Fruit fly (Drosophila melanogaster): ENCODE data around the gene CG9839.

Gene CG9839

DNA sequence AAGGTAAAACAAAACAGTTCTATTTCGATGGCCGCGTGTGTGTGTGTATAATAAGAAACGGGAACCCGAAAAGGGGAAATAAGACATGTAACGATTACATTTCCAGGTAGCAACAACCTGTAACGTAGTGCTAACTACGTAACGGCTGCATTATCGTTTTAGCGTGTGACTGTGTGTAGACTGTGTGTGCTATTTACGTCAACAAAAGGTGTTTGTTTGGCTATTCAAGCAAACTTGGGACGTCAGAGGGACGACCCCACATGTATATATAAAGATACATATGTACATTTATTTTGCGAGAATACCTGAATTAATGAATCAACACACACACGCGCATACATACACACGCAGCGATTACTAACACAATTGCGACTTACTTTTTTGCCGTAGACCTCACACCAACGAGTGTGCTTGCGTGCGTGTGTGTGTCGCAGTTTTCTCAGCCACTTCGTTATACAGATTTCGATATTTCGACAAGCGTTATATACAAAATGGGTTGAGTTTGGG, 14.0 kb upstream of the CG9839 start:
- TF ChIP-seq CG13204 (GFP tag; optimal IDR thresholded peaks at IDR 0.05) (no peak), CG10348 (GFP tag; IDR thresholded peaks at IDR 0.05) (no peak), rn (GFP tag; IDR thresholded peaks at IDR 0.05) (no peak), CG14655 (GFP tag; optimal IDR thresholded peaks at IDR 0.05) (no peak), CG9948 (tag; optimal IDR thresholded peaks at IDR 0.05) (no peak), CG4496 (GFP tag; IDR thresholded peaks at IDR 0.05) (no peak), CG17806 (tag; optimal IDR thresholded peaks at IDR 0.05) (no peak), D1 (tag; optimal IDR thresholded peaks at IDR 0.05) (no peak), Ets98B (GFP tag; IDR thresholded peaks at IDR 0.05) (peak; percentile 7; the same call in 1 of the 2 replicates), CG32121 (GFP tag; IDR thresholded peaks at IDR 0.05) (no peak), Pif1B (GFP tag; optimal IDR thresholded peaks at IDR 0.05) (no peak), CG15710 (tag; optimal IDR thresholded peaks at IDR 0.05) (no peak), Snoo (tag; optimal IDR thresholded peaks at IDR 0.05) (no peak), gl (tag; optimal IDR thresholded peaks at IDR 0.05) (peak; percentile 33), CG8159 (tag; optimal IDR thresholded peaks at IDR 0.05) (no peak), Pif1A (GFP tag; optimal IDR thresholded peaks at IDR 0.05) (no peak), CG8301 (tag; optimal IDR thresholded peaks at IDR 0.05) (no peak), fd96Ca (GFP tag; IDR thresholded peaks at IDR 0.05) (peak; percentile 42; the same call in 1 of the 3 replicates), CG34367 (tag; optimal IDR thresholded peaks at IDR 0.05) (no peak), CG12605 (GFP tag; IDR thresholded peaks at IDR 0.05) (no peak), EcR (GFP tag; optimal IDR thresholded peaks at IDR 0.05) (peak; percentile 30)

DNA sequence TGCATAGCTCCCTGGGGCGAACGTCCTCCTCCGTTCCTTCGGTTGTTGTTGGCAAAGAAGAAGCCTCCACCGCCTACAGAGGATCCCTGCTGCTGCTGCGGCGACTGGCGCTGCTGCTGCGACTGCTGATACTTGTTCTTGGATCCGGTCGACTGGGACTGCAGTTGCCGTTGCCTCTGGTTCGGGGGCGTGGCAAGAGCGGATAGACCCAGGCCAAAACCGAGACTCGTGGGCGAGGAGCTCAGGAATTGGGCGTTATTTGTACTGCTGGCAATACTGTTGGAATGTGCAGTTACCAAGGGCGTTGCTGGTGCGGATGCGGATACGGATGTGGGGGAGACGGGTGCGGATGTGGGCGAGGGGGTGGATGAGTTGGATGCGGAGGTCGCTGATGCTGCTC, 12.6 kb upstream of the CG9839 start:
- TF ChIP-seq CG4496 (GFP tag; IDR thresholded peaks at IDR 0.05) (no peak), Snoo (tag; optimal IDR thresholded peaks at IDR 0.05) (no peak), EcR (GFP tag; optimal IDR thresholded peaks at IDR 0.05) (no peak), CG9948 (tag; optimal IDR thresholded peaks at IDR 0.05) (no peak), CG10348 (GFP tag; IDR thresholded peaks at IDR 0.05) (no peak), rn (GFP tag; IDR thresholded peaks at IDR 0.05) (no peak), CG13204 (GFP tag; optimal IDR thresholded peaks at IDR 0.05) (no peak), fd96Ca (GFP tag; IDR thresholded peaks at IDR 0.05) (no peak), Pif1A (GFP tag; optimal IDR thresholded peaks at IDR 0.05) (no peak), Pif1B (GFP tag; optimal IDR thresholded peaks at IDR 0.05) (no peak), gl (tag; optimal IDR thresholded peaks at IDR 0.05) (no peak), CG8301 (tag; optimal IDR thresholded peaks at IDR 0.05) (no peak), CG32121 (GFP tag; IDR thresholded peaks at IDR 0.05) (no peak), Ets98B (GFP tag; IDR thresholded peaks at IDR 0.05) (no peak), CG15710 (tag; optimal IDR thresholded peaks at IDR 0.05) (no peak), CG14655 (GFP tag; optimal IDR thresholded peaks at IDR 0.05) (no peak), CG34367 (tag; optimal IDR thresholded peaks at IDR 0.05) (no peak), CG8159 (tag; optimal IDR thresholded peaks at IDR 0.05) (no peak)

dm6 chr3R:8815074-8815473, 9.5 kb upstream of the CG9839 start:
- no peak for TF ChIP-seq CG32121 (GFP tag; IDR thresholded peaks at IDR 0.05)
- TF ChIP-seq Pif1B (GFP tag; optimal IDR thresholded peaks at IDR 0.05) = no peak
- no peak for TF ChIP-seq CG13204 (GFP tag; optimal IDR thresholded peaks at IDR 0.05)
- TF ChIP-seq CG10348 (GFP tag; IDR thresholded peaks at IDR 0.05) = no peak
- no peak for TF ChIP-seq Snoo (tag; optimal IDR thresholded peaks at IDR 0.05)
- no peak for TF ChIP-seq Pif1A (GFP tag; optimal IDR thresholded peaks at IDR 0.05)
- no peak for TF ChIP-seq CG14655 (GFP tag; optimal IDR thresholded peaks at IDR 0.05)
- no peak for TF ChIP-seq CG12605 (GFP tag; IDR thresholded peaks at IDR 0.05)
- no peak for TF ChIP-seq Ets98B (GFP tag; IDR thresholded peaks at IDR 0.05)
- no peak for TF ChIP-seq rn (GFP tag; IDR thresholded peaks at IDR 0.05)
- TF ChIP-seq EcR (GFP tag; optimal IDR thresholded peaks at IDR 0.05) = no peak

DNA sequence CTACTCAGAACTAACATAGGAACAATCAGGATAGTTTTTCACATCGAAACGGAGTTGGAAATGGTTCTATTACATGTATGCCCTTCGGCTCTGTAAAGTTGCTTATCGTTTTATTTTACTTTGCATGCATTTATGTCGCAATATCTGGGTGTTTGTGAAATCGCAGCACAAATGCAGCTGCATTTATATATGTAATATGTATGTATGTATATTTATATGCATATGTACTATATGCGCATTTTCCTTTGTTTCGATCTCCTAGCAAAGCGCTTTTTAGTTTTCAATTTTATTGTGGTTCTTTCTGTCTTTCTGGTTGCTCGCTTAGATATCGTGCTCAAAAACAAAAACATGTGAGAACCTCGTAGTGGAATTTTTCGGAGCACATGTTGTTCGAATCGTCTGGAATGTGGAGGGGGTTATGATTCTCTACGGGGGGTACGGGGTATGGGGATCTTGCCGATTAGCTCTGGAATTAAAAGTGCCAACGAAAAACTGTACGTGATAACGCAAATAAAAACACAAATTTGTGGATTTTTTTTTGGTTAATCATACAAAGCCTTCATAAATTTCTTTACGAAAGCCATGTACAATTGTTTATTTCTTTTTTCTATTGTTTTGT, 8.5 kb upstream of the CG9839 start:
- TF ChIP-seq CG8301 (tag; optimal IDR thresholded peaks at IDR 0.05) (no peak), CG4496 (GFP tag; IDR thresholded peaks at IDR 0.05) (no peak), Ets98B (GFP tag; IDR thresholded peaks at IDR 0.05) (no peak), EcR (GFP tag; optimal IDR thresholded peaks at IDR 0.05) (no peak), CG9948 (tag; optimal IDR thresholded peaks at IDR 0.05) (no peak), Snoo (tag; optimal IDR thresholded peaks at IDR 0.05) (no peak), CG34367 (tag; optimal IDR thresholded peaks at IDR 0.05) (no peak), gl (tag; optimal IDR thresholded peaks at IDR 0.05) (no peak), rn (GFP tag; IDR thresholded peaks at IDR 0.05) (no peak), CG10348 (GFP tag; IDR thresholded peaks at IDR 0.05) (no peak), CG8159 (tag; optimal IDR thresholded peaks at IDR 0.05) (no peak), CG17806 (tag; optimal IDR thresholded peaks at IDR 0.05) (no peak), fd96Ca (GFP tag; IDR thresholded peaks at IDR 0.05) (no peak), CG12605 (GFP tag; IDR thresholded peaks at IDR 0.05) (no peak), CG15710 (tag; optimal IDR thresholded peaks at IDR 0.05) (no peak), Pif1A (GFP tag; optimal IDR thresholded peaks at IDR 0.05) (no peak), CG13204 (GFP tag; optimal IDR thresholded peaks at IDR 0.05) (no peak), Pif1B (GFP tag; optimal IDR thresholded peaks at IDR 0.05) (no peak)

DNA sequence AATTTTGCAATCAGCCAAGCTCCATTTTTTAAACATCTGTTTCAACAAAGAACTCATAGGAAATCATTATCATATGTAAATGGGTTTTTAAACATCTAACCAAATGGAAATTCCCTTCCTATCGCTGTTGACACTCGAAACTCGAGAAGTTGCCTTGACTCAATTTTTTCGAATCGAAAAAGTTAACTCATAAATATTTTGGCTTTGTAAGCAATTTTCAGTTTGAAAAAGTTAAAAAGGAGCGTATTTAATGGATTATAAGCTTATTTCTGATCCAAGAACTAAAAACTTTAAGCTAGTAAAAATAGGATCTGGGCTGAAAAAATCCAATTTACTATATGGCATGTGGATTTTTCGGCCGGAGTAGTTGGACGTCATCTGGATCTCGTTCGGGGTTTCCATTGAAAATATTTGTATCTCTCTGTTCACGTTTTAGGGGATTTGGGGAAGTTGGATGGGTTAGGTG, 7.6 kb upstream of the CG9839 start, which contains the start of gene CG9837:
Gene CG9837 (minus strand): TSS at position 416 of the 466 bp plus-strand sequence.
- TF ChIP-seq D1 (tag; optimal IDR thresholded peaks at IDR 0.05) (no peak), Ets98B (GFP tag; IDR thresholded peaks at IDR 0.05) (no peak), CG12605 (GFP tag; IDR thresholded peaks at IDR 0.05) (no peak), CG14655 (GFP tag; optimal IDR thresholded peaks at IDR 0.05) (no peak), rn (GFP tag; IDR thresholded peaks at IDR 0.05) (no peak), Snoo (tag; optimal IDR thresholded peaks at IDR 0.05) (no peak), CG8159 (tag; optimal IDR thresholded peaks at IDR 0.05) (no peak), CG34367 (tag; optimal IDR thresholded peaks at IDR 0.05) (no peak), CG10348 (GFP tag; IDR thresholded peaks at IDR 0.05) (no peak), CG4496 (GFP tag; IDR thresholded peaks at IDR 0.05) (no peak), gl (tag; optimal IDR thresholded peaks at IDR 0.05) (no peak), CG15710 (tag; optimal IDR thresholded peaks at IDR 0.05) (no peak)

Measured in whole organism, pupa.